Fruit fly (Drosophila melanogaster): Measurements from ENCODE around the gene Gyc89Db.
A peak's percentile ranks its signal among the peaks of the same experiment; 100 is the strongest.

Gyc89Db gene

dm6 chr3R:16497379-16497778, 20.5 kb downstream of the Gyc89Db start (continued):
- peak; percentile 66 for TF ChIP-seq Vsx1 (GFP tag; optimal IDR thresholded peaks at IDR 0.05)
- peak; percentile 79 for TF ChIP-seq CG4820 (GFP tag; optimal IDR thresholded peaks at IDR 0.05)
- peak; percentile 69 for TF ChIP-seq stwl (tag; optimal IDR thresholded peaks at IDR 0.05)
- TF ChIP-seq pros (GFP tag; optimal IDR thresholded peaks at IDR 0.05) = no peak
- TF ChIP-seq Antp (GFP tag; optimal IDR thresholded peaks at IDR 0.05) = peak; percentile 74
- no peak for TF ChIP-seq HLH4C (GFP tag; IDR thresholded peaks at IDR 0.05; ENCODE audit: partially characterized antibody)
- peak; percentile 54 for TF ChIP-seq eyg (GFP tag; optimal IDR thresholded peaks at IDR 0.05)
- no peak for TF ChIP-seq chinmo (GFP tag; IDR thresholded peaks at IDR 0.05; ENCODE audit: partially characterized antibody)
- peak; percentile 26; the same call in 1 of the 2 replicates for TF ChIP-seq Bgb (GFP tag; IDR thresholded peaks at IDR 0.05; ENCODE audit: partially characterized antibody)
- TF ChIP-seq CG13424 (tag; optimal IDR thresholded peaks at IDR 0.05) = peak; percentile 77
- peak; percentile 41; the same call in 1 of the 2 replicates for TF ChIP-seq ato (GFP tag; IDR thresholded peaks at IDR 0.05; ENCODE audit: partially characterized antibody)
- peak; percentile 85 for TF ChIP-seq CG7987 (GFP tag; optimal IDR thresholded peaks at IDR 0.05)
- TF ChIP-seq CG10979 (tag; optimal IDR thresholded peaks at IDR 0.05) = peak; percentile 82
- TF ChIP-seq sisA (GFP tag; IDR thresholded peaks at IDR 0.05) = peak; percentile 89
- TF ChIP-seq Aef1 (GFP tag; IDR thresholded peaks at IDR 0.05) = peak; percentile 85
- peak; percentile 53 for TF ChIP-seq fd102C (GFP tag; optimal IDR thresholded peaks at IDR 0.05)
- peak; percentile 83 for TF ChIP-seq dmrt99B (tag; optimal IDR thresholded peaks at IDR 0.05)
- no peak for TF ChIP-seq CG7963 (GFP tag; IDR thresholded peaks at IDR 0.05; ENCODE audit: partially characterized antibody)
- peak; percentile 66 for TF ChIP-seq CG17912 (GFP tag; optimal IDR thresholded peaks at IDR 0.05)
- TF ChIP-seq al (GFP tag; IDR thresholded peaks at IDR 0.05) = peak; percentile 71
- peak; percentile 63 for TF ChIP-seq cwo (GFP tag; optimal IDR thresholded peaks at IDR 0.05)
- peak; percentile 29 for TF ChIP-seq CG4282 (GFP tag; optimal IDR thresholded peaks at IDR 0.05)
- peak; percentile 63 for TF ChIP-seq nerfin-1 (tag; optimal IDR thresholded peaks at IDR 0.05)
- TF ChIP-seq mld (GFP tag; IDR thresholded peaks at IDR 0.05; ENCODE audit: partially characterized antibody) = no peak
- peak; percentile 82 for TF ChIP-seq HHEX (GFP tag; optimal IDR thresholded peaks at IDR 0.05)
- peak in 1 of 2 experiments; percentile 70 for TF ChIP-seq insv (GFP tag; optimal IDR thresholded peaks at IDR 0.05)
- TF ChIP-seq CG3065 (GFP tag; optimal IDR thresholded peaks at IDR 0.05) = peak; percentile 52
- TF ChIP-seq Rfx (GFP tag; IDR thresholded peaks at IDR 0.05) = peak; percentile 96
- TF ChIP-seq pho (GFP tag; optimal IDR thresholded peaks at IDR 0.05) = peak; percentile 61
- TF ChIP-seq CG12299 (tag; optimal IDR thresholded peaks at IDR 0.05) = peak; percentile 53
- peak; percentile 79 for TF ChIP-seq Hsf (GFP tag; optimal IDR thresholded peaks at IDR 0.05)
- peak; percentile 58 for TF ChIP-seq CG1529 (GFP tag; optimal IDR thresholded peaks at IDR 0.05)
- TF ChIP-seq CG9215 (GFP tag; IDR thresholded peaks at IDR 0.05) = peak; percentile 74
- TF ChIP-seq CG34422 (GFP tag; IDR thresholded peaks at IDR 0.05) = peak; percentile 94
- TF ChIP-seq CG3847 (GFP tag; IDR thresholded peaks at IDR 0.05) = peak; percentile 74
- TF ChIP-seq run (tag; optimal IDR thresholded peaks at IDR 0.05) = peak; percentile 70
- peak; percentile 77 for TF ChIP-seq Asciz (GFP tag; optimal IDR thresholded peaks at IDR 0.05)
- peak; percentile 77 for TF ChIP-seq wdn (GFP tag; IDR thresholded peaks at IDR 0.05)
- peak; percentile 77 for TF ChIP-seq tap (tag; optimal IDR thresholded peaks at IDR 0.05)
- peak; percentile 52 for TF ChIP-seq CG10431 (GFP tag; optimal IDR thresholded peaks at IDR 0.05)
- TF ChIP-seq BtbVII (GFP tag; optimal IDR thresholded peaks at IDR 0.05) = peak; percentile 65
- TF ChIP-seq C15 (GFP tag; IDR thresholded peaks at IDR 0.05) = 0 out of 3 replicates have a peak, but pooled peaks have one; percentile 55
- peak; percentile 91 for TF ChIP-seq unpg (GFP tag; optimal IDR thresholded peaks at IDR 0.05)
- peak; percentile 74 for TF ChIP-seq pum (GFP tag; optimal IDR thresholded peaks at IDR 0.05)
- TF ChIP-seq CG7928 (GFP tag; optimal IDR thresholded peaks at IDR 0.05) = peak; percentile 37
- TF ChIP-seq CG8089 (GFP tag; optimal IDR thresholded peaks at IDR 0.05) = peak; percentile 49
- TF ChIP-seq tio (GFP tag; optimal IDR thresholded peaks at IDR 0.05) = peak; percentile 68
- TF ChIP-seq vfl (GFP tag; optimal IDR thresholded peaks at IDR 0.05) = peak; percentile 45
- TF ChIP-seq CG2120 (GFP tag; optimal IDR thresholded peaks at IDR 0.05) = peak; percentile 79
- TF ChIP-seq Ets97D (GFP tag; optimal IDR thresholded peaks at IDR 0.05) = peak; percentile 51

Data from whole organism, embryonic.